Fruit fly (Drosophila melanogaster) whole organism, embryonic: Measurements from ENCODE around the gene caz.
A peak's percentile ranks its signal among the peaks of the same experiment; 100 is the strongest.

Source experiments
- Aef1 ChIP-seq: fragments of 200-800 bp; sonication (Bioruptor generic); IDR thresholded peaks from 3 replicates; pipeline ENCODE4 v1.3.6; 2022; ENCODE audit warnings: missing biosample characterization, missing genetic modification characterization
- Asciz ChIP-seq: fragments of 200-800 bp; sonication (Bioruptor generic); optimal IDR thresholded peaks from 2 replicates; lab custom pipeline; 2017; ENCODE audit warnings: missing biosample characterization, mild to moderate bottlenecking, missing genetic modification characterization, missing genetic modification reagents
- Atf6 ChIP-seq: fragments of 200-800 bp; sonication (Bioruptor generic); IDR thresholded peaks from 2 replicates; pipeline ENCODE4 v1.3.6; 2022; ENCODE audit warnings: missing biosample characterization, missing genetic modification characterization
- Bgb ChIP-seq: fragments of 200-800 bp; sonication (Bioruptor generic); IDR thresholded peaks from 2 replicates; pipeline ENCODE4 v1.3.6; 2022; ENCODE audit warnings: missing biosample characterization, missing genetic modification characterization; ENCODE audit not compliant: partially characterized antibody
- CG1024 ChIP-seq: fragments of 200-800 bp; sonication (Bioruptor generic); IDR thresholded peaks from 2 replicates; pipeline ENCODE4 v1.3.6; 2022; ENCODE audit warnings: missing biosample characterization, missing genetic modification characterization
- CG12071 ChIP-seq: fragments of 200-800 bp; sonication (Bioruptor generic); optimal IDR thresholded peaks from 3 replicates; lab custom pipeline; 2018; ENCODE audit warnings: missing biosample characterization, mild to moderate bottlenecking, missing genetic modification characterization
- CG13287 ChIP-seq: fragments of 200-800 bp; sonication (Bioruptor generic); IDR thresholded peaks from 2 replicates; pipeline ENCODE4 v1.3.6; 2022; ENCODE audit warnings: missing biosample characterization, missing genetic modification characterization; ENCODE audit not compliant: partially characterized antibody
- CG13894 ChIP-seq: fragments of 200-800 bp; sonication (Bioruptor generic); optimal IDR thresholded peaks from 3 replicates; lab custom pipeline; 2018; ENCODE audit warnings: missing biosample characterization, mild to moderate bottlenecking, missing genetic modification characterization, moderate library complexity
- CG14014 ChIP-seq: fragments of 200-800 bp; sonication (Bioruptor generic); IDR thresholded peaks from 2 replicates; pipeline ENCODE4 v1.3.6; 2022; ENCODE audit warnings: missing biosample characterization, missing genetic modification characterization
- CG15073 ChIP-seq: fragments of 200-800 bp; sonication (Bioruptor generic); optimal IDR thresholded peaks from 2 replicates; lab custom pipeline; 2016; ENCODE audit warnings: missing biosample characterization, missing genetic modification characterization
- CG15269 ChIP-seq: fragments of 200-800 bp; sonication (Bioruptor generic); optimal IDR thresholded peaks from 2 replicates; lab custom pipeline; 2018; ENCODE audit warnings: missing biosample characterization, mild to moderate bottlenecking, missing genetic modification characterization, moderate library complexity
- CG15479 ChIP-seq: fragments of 200-800 bp; sonication (Bioruptor generic); optimal IDR thresholded peaks from 3 replicates; lab custom pipeline; 2019; ENCODE audit warnings: missing biosample characterization, mild to moderate bottlenecking, missing genetic modification characterization, moderate library complexity
- CG16815 ChIP-seq: fragments of 200-800 bp; sonication (Bioruptor generic); optimal IDR thresholded peaks from 3 replicates; lab custom pipeline; 2017; ENCODE audit warnings: missing biosample characterization, mild to moderate bottlenecking, missing genetic modification characterization
- CG17829 ChIP-seq: fragments of 200-800 bp; optimal IDR thresholded peaks from 2 replicates; lab custom pipeline; 2019; ENCODE audit warnings: missing biosample characterization, mild to moderate bottlenecking, missing genetic modification characterization, moderate library complexity
- CG32767 ChIP-seq: fragments of 200-800 bp; sonication (Bioruptor generic); IDR thresholded peaks from 2 replicates; pipeline ENCODE4 v1.3.6; 2022; ENCODE audit warnings: missing biosample characterization, missing genetic modification characterization
- CG34224 ChIP-seq: fragments of 200-800 bp; sonication (Bioruptor generic); IDR thresholded peaks from 3 replicates; pipeline ENCODE4 v1.3.6; 2022; ENCODE audit warnings: missing biosample characterization, missing genetic modification characterization; ENCODE audit not compliant: partially characterized antibody
- CG34422 ChIP-seq: fragments of 200-800 bp; sonication (Bioruptor generic); IDR thresholded peaks from 3 replicates; pipeline ENCODE4 v1.3.6; 2022; ENCODE audit warnings: missing biosample characterization, missing genetic modification characterization
- CG5180 ChIP-seq: fragments of 200-800 bp; sonication (Bioruptor generic); optimal IDR thresholded peaks from 3 replicates; lab custom pipeline; 2017; ENCODE audit warnings: missing biosample characterization, missing genetic modification characterization, mild to moderate bottlenecking, moderate library complexity, missing genetic modification reagents
- CG5953 ChIP-seq: fragments of 200-800 bp; sonication (Bioruptor generic); IDR thresholded peaks from 2 replicates; pipeline ENCODE4 v1.3.6; 2022; ENCODE audit warnings: missing biosample characterization, missing genetic modification characterization
- CG8290 ChIP-seq, 3 experiments: fragments of 200-800 bp; sonication (Bioruptor generic); optimal IDR thresholded peaks; 2 replicates each; lab custom pipeline; 2016 to 2019; ENCODE audit warnings: missing biosample characterization in 3 of 3, missing genetic modification characterization in 3 of 3, mild to moderate bottlenecking in 2 of 3, moderate library complexity in 1 of 3
- Deaf1 ChIP-seq: fragments of 200-800 bp; optimal IDR thresholded peaks from 3 replicates; lab custom pipeline; 2019; ENCODE audit warnings: missing biosample characterization, mild to moderate bottlenecking, missing genetic modification characterization, moderate library complexity
- Ets65A ChIP-seq: fragments of 200-800 bp; sonication (Bioruptor generic); peaks from one replicate; lab custom pipeline; 2016; ENCODE audit warnings: missing biosample characterization, missing genetic modification characterization
- HLHmδ ChIP-seq: fragments of 200-800 bp; sonication (Bioruptor generic); optimal IDR thresholded peaks from 2 replicates; lab custom pipeline; 2018; ENCODE audit warnings: missing biosample characterization, mild to moderate bottlenecking, missing genetic modification characterization, moderate library complexity
- Hand ChIP-seq: fragments of 200-800 bp; sonication (Bioruptor generic); optimal IDR thresholded peaks from 2 replicates; lab custom pipeline; 2017; ENCODE audit warnings: mild to moderate bottlenecking, missing biosample characterization, missing genetic modification reagents, missing genetic modification characterization
- MESR4 ChIP-seq: fragments of 200-800 bp; sonication (Bioruptor generic); optimal IDR thresholded peaks from 2 replicates; lab custom pipeline; 2018; ENCODE audit warnings: missing biosample characterization, mild to moderate bottlenecking, missing genetic modification characterization, moderate library complexity
- NfI ChIP-seq: fragments of 200-800 bp; sonication (Bioruptor generic); optimal IDR thresholded peaks from 3 replicates; lab custom pipeline; 2018; ENCODE audit warnings: missing biosample characterization, mild to moderate bottlenecking, missing genetic modification characterization, moderate library complexity
- Rfx ChIP-seq: fragments of 200-800 bp; sonication (Bioruptor generic); IDR thresholded peaks from 2 replicates; pipeline ENCODE4 v1.3.6; 2022; ENCODE audit warnings: missing biosample characterization, missing genetic modification characterization
- Scr ChIP-seq: fragments of 200-800 bp; sonication (Bioruptor generic); IDR thresholded peaks from 2 replicates; pipeline ENCODE4 v1.3.6; 2022; ENCODE audit warnings: missing biosample characterization, missing genetic modification characterization; ENCODE audit not compliant: partially characterized antibody
- Six4 ChIP-seq: fragments of 200-800 bp; sonication (Bioruptor generic); optimal IDR thresholded peaks from 2 replicates; lab custom pipeline; 2016; ENCODE audit warnings: missing biosample characterization, missing genetic modification characterization
- Taf1 ChIP-seq: fragments of 200-800 bp; sonication (Bioruptor generic); IDR thresholded peaks from 2 replicates; pipeline ENCODE4 v1.3.6; 2022; ENCODE audit warnings: missing biosample characterization, missing genetic modification characterization
- amos ChIP-seq: fragments of 200-800 bp; sonication (Bioruptor generic); IDR thresholded peaks from 2 replicates; pipeline ENCODE4 v1.3.6; 2022; ENCODE audit warnings: missing biosample characterization, missing genetic modification characterization; ENCODE audit not compliant: partially characterized antibody
- ase ChIP-seq: fragments of 200-800 bp; sonication (Bioruptor generic); IDR thresholded peaks from 3 replicates; pipeline ENCODE4 v1.3.6; 2022; ENCODE audit warnings: missing biosample characterization, missing genetic modification characterization
- bbx ChIP-seq: fragments of 200-800 bp; sonication (Bioruptor generic); IDR thresholded peaks from 2 replicates; pipeline ENCODE4 v1.3.6; 2022; ENCODE audit warnings: missing biosample characterization, missing genetic modification characterization; ENCODE audit not compliant: partially characterized antibody
- ci ChIP-seq: fragments of 200-800 bp; sonication (Bioruptor generic); IDR thresholded peaks from 3 replicates; pipeline ENCODE4 v1.3.6; 2022; ENCODE audit warnings: missing biosample characterization, missing genetic modification characterization
- nom ChIP-seq: fragments of 200-800 bp; sonication (Bioruptor generic); optimal IDR thresholded peaks from 2 replicates; lab custom pipeline; 2017; ENCODE audit warnings: missing biosample characterization, missing genetic modification characterization, mild to moderate bottlenecking, moderate library complexity, missing genetic modification reagents
- pfk ChIP-seq: fragments of 200-800 bp; sonication (Bioruptor generic); optimal IDR thresholded peaks from 2 replicates; lab custom pipeline; 2018; ENCODE audit warnings: missing biosample characterization, mild to moderate bottlenecking, missing genetic modification characterization, moderate library complexity
- pnt ChIP-seq: fragments of 200-800 bp; sonication (Bioruptor generic); optimal IDR thresholded peaks from 3 replicates; lab custom pipeline; 2016; ENCODE audit warnings: missing biosample characterization, missing genetic modification characterization
- prd ChIP-seq, 3 experiments: fragments of >200 bp in 2 of 3; fragments of 200-800 bp in 1 of 3; sonication (Bioruptor generic) in 1 of 3; optimal IDR thresholded peaks in 2 of 3; IDR thresholded peaks in 1 of 3; 2 replicates in 2 of 3; 3 replicates in 1 of 3; pipeline versions ENCODE4 v1.3.6 to Lab custom; 2017 to 2022; ENCODE audit warnings: missing biosample characterization in 1 of 3, missing genetic modification characterization in 1 of 3
- psq ChIP-seq: fragments of 200-800 bp; sonication (Bioruptor generic); optimal IDR thresholded peaks from 2 replicates; lab custom pipeline; 2017; ENCODE audit warnings: missing biosample characterization, missing genetic modification characterization
- rib ChIP-seq: fragments of 200-800 bp; sonication (Bioruptor generic); IDR thresholded peaks from 2 replicates; pipeline ENCODE4 v1.3.6; 2022; ENCODE audit warnings: missing biosample characterization, missing genetic modification characterization
- salm ChIP-seq: fragments of 200-800 bp; sonication (Bioruptor generic); optimal IDR thresholded peaks from 2 replicates; lab custom pipeline; 2018; ENCODE audit warnings: missing biosample characterization, mild to moderate bottlenecking, missing genetic modification characterization
- scrt ChIP-seq: fragments of 200-800 bp; sonication (Bioruptor generic); optimal IDR thresholded peaks from 2 replicates; lab custom pipeline; 2018; ENCODE audit warnings: missing biosample characterization, mild to moderate bottlenecking, missing genetic modification characterization, moderate library complexity
- so ChIP-seq: fragments of 200-800 bp; sonication (Bioruptor generic); IDR thresholded peaks from 3 replicates; pipeline ENCODE4 v1.3.6; 2022; ENCODE audit warnings: missing biosample characterization, missing genetic modification characterization
- sob ChIP-seq: fragments of 200-800 bp; sonication (Bioruptor generic); IDR thresholded peaks from 2 replicates; pipeline ENCODE4 v1.3.6; 2022; ENCODE audit warnings: missing biosample characterization, missing genetic modification characterization
- wdn ChIP-seq: fragments of 200-800 bp; sonication (Bioruptor generic); IDR thresholded peaks from 2 replicates; pipeline ENCODE4 v1.3.6; 2022; ENCODE audit warnings: missing biosample characterization, missing genetic modification characterization
- wek ChIP-seq: fragments of 200-800 bp; sonication (Bioruptor generic); optimal IDR thresholded peaks from 3 replicates; lab custom pipeline; 2018; ENCODE audit warnings: missing biosample characterization, mild to moderate bottlenecking, missing genetic modification characterization, moderate library complexity

Gene caz

dm6 chrX:16333434-16334141 is 45.0 kb downstream of the caz start, which contains the start of the genes CG9921 and Dsp1:
CG9921 (minus strand) TSS chrX:16333600.
Dsp1 (plus strand) TSS chrX:16333612.
- TF ChIP-seq bbx (peak; percentile 56; the same call in 1 of the 2 replicates), CG12071 (GFP tag; lab: Kevin White, UChicago) (peak; percentile 30), rib (GFP tag; lab: Robert Waterston, UW) (peak; percentile 72), so (GFP tag; lab: Robert Waterston, UW) (peak; percentile 15; the same call in 1 of the 3 replicates), wek (peak; percentile 53), NfI (GFP tag; lab: Kevin White, UChicago) (no peak), CG13287 (peak; percentile 11; the same call in 1 of the 2 replicates), CG17829 (peak; percentile 1), Rfx (GFP tag; lab: Robert Waterston, UW) (peak; percentile 32; the same call in 1 of the 2 replicates), ci (GFP tag; lab: Robert Waterston, UW) (peak; percentile 62; the same call in 2 of the 3 replicates), CG32767 (peak; percentile 90), Asciz (GFP tag; lab: Kevin White, UChicago) (peak; percentile 18), CG8290 (GFP tag; optimal IDR thresholded peaks at IDR 0.05; lab: Kevin White, UChicago) (no peak), CG8290 (tag; optimal IDR thresholded peaks at IDR 0.05; lab: Kevin White, UChicago) (peak in 1 of 2 experiments; percentile 76), Bgb (GFP tag; lab: Robert Waterston, UW) (peak; percentile 42; the same call in 1 of the 2 replicates), pnt (GFP tag; lab: Kevin White, UChicago) (no peak), CG34422 (GFP tag; lab: Robert Waterston, UW) (peak; percentile 53; the same call in 1 of the 3 replicates), amos (GFP tag; lab: Robert Waterston, UW) (peak; percentile 17; the same call in 1 of the 2 replicates), MESR4 (peak; percentile 28), Aef1 (GFP tag; lab: Robert Waterston, UW) (peak; percentile 38; the same call in 2 of the 3 replicates), ase (GFP tag; lab: Robert Waterston, UW) (no peak), CG14014 (GFP tag; lab: Robert Waterston, UW) (0 out of 2 replicates have a peak, but pooled peaks have one; percentile 21), sob (GFP tag; lab: Robert Waterston, UW) (0 out of 2 replicates have a peak, but pooled peaks have one; percentile 13), Hand (GFP tag; lab: Kevin White, UChicago) (peak; percentile 18), CG15269 (tag; lab: Kevin White, UChicago) (peak; percentile 49), Six4 (GFP tag; lab: Kevin White, UChicago) (no peak), wdn (GFP tag; lab: Robert Waterston, UW) (peak; percentile 26; the same call in 1 of the 2 replicates), CG13894 (tag; lab: Kevin White, UChicago) (peak; percentile 2), psq (no peak), nom (GFP tag; lab: Kevin White, UChicago) (peak; percentile 13), salm (tag; lab: Kevin White, UChicago) (no peak), pfk (GFP tag; lab: Kevin White, UChicago) (peak; percentile 63), CG1024 (0 out of 2 replicates have a peak, but pooled peaks have one; percentile 6), Taf1 (peak; percentile 26; the same call in 1 of the 2 replicates), Deaf1 (tag; lab: Kevin White, UChicago) (peak; percentile 66), CG5180 (GFP tag; lab: Kevin White, UChicago) (no peak), CG16815 (GFP tag; lab: Kevin White, UChicago) (no peak), CG15479 (peak; percentile 95), scrt (GFP tag; lab: Kevin White, UChicago) (peak; percentile 23), CG34224 (GFP tag; lab: Robert Waterston, UW) (0 out of 3 replicates have a peak, but pooled peaks have one; percentile 47), prd (optimal IDR thresholded peaks at IDR 0.05; lab: Kevin White, UChicago) (no peak), prd (GFP tag; IDR thresholded peaks at IDR 0.05; lab: Robert Waterston, UW) (0 out of 3 replicates have a peak, but pooled peaks have one; percentile 10), Atf6 (GFP tag; lab: Robert Waterston, UW) (peak; percentile 44), Scr (peak; percentile 33; the same call in 1 of the 2 replicates), CG5953 (GFP tag; lab: Robert Waterston, UW) (no peak), Ets65A (GFP tag; lab: Kevin White, UChicago) (no peak), HLHmδ (peak; percentile 90), CG15073 (GFP tag; lab: Kevin White, UChicago) (no peak)
